Fruit fly (Drosophila melanogaster): ENCODE measurements around the gene CG7409.

The CG7409 gene

DNA sequence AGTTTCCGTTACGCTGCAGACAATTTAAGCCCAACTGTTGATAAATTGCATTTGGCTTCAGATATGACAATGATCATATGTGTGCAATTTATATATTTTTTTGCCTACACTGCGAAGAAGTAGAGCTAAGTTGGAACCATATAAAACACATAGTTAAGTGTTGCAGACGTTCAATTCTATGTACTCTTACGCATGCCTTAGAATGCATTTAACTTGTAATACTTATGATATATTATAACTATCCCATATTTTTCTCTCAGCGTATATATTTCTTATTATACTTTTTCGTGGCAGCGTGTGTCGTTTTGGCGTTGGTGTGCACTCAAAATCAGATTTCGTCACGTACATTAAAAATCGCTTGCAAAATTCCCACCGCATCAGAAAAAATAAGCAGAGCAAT is 29.2 kb downstream of the CG7409 start (continued):
- TF ChIP-seq CG11294 (GFP tag; IDR thresholded peaks at IDR 0.05) (peak; percentile 60; the same call in 1 of the 2 replicates), CG6163 (GFP tag; IDR thresholded peaks at IDR 0.05) (no peak; the same call in 2 of the 3 replicates), Ets96B (tag; optimal IDR thresholded peaks at IDR 0.05) (no peak), spab (GFP tag; optimal IDR thresholded peaks at IDR 0.05) (no peak), Eip93F (GFP tag; optimal IDR thresholded peaks at IDR 0.05) (no peak), CG6808 (GFP tag; optimal IDR thresholded peaks at IDR 0.05) (no peak), Gug (GFP tag; IDR thresholded peaks at IDR 0.05) (no peak; the same call in 1 of the 2 replicates), Ets21C (GFP tag; optimal IDR thresholded peaks at IDR 0.05) (peak; percentile 48), CG6792 (GFP tag; optimal IDR thresholded peaks at IDR 0.05) (peak; percentile 31), CG8632 (GFP tag; optimal IDR thresholded peaks at IDR 0.05) (peak; percentile 55), OdsH (GFP tag; optimal IDR thresholded peaks at IDR 0.05) (peak; percentile 68), Sox102F (GFP tag; optimal IDR thresholded peaks at IDR 0.05) (peak; percentile 71), dsx (GFP tag; optimal IDR thresholded peaks at IDR 0.05; ENCODE audit: poor library complexity, severe bottlenecking) (no peak), CG32006 (GFP tag; optimal IDR thresholded peaks at IDR 0.05) (no peak), acj6 (GFP tag; optimal IDR thresholded peaks at IDR 0.05) (peak; percentile 67), CG31627 (GFP tag; optimal IDR thresholded peaks at IDR 0.05) (peak; percentile 80), CG16779 (tag; optimal IDR thresholded peaks at IDR 0.05) (no peak), salr (GFP tag; optimal IDR thresholded peaks at IDR 0.05) (peak in 1 of 2 experiments; percentile 8), CG6276 (GFP tag; optimal IDR thresholded peaks at IDR 0.05) (peak; percentile 55), CG6854 (GFP tag; optimal IDR thresholded peaks at IDR 0.05) (no peak), svp (GFP tag) (peak; percentile 90), Sox14 (GFP tag; optimal IDR thresholded peaks at IDR 0.05) (peak; percentile 62), CG7368 (GFP tag; optimal IDR thresholded peaks at IDR 0.05) (no peak), fkh (GFP tag; optimal IDR thresholded peaks at IDR 0.05) (no peak), Hr38 (GFP tag; optimal IDR thresholded peaks at IDR 0.05) (no peak), CG11762 (GFP tag; optimal IDR thresholded peaks at IDR 0.05; ENCODE audit: insufficient read depth) (peak; percentile 61), Lpt (GFP tag; optimal IDR thresholded peaks at IDR 0.05) (no peak), Hr4 (GFP tag; optimal IDR thresholded peaks at IDR 0.05) (peak; percentile 68), Blimp-1 (GFP tag; optimal IDR thresholded peaks at IDR 0.05) (peak; percentile 24), CG10669 (GFP tag; optimal IDR thresholded peaks at IDR 0.05) (no peak), eg (GFP tag; IDR thresholded peaks at IDR 0.05) (no peak), Eip78C (GFP tag) (peak; percentile 64), CG8119 (GFP tag; IDR thresholded peaks at IDR 0.05) (no peak; the same call in 1 of the 3 replicates)

DNA sequence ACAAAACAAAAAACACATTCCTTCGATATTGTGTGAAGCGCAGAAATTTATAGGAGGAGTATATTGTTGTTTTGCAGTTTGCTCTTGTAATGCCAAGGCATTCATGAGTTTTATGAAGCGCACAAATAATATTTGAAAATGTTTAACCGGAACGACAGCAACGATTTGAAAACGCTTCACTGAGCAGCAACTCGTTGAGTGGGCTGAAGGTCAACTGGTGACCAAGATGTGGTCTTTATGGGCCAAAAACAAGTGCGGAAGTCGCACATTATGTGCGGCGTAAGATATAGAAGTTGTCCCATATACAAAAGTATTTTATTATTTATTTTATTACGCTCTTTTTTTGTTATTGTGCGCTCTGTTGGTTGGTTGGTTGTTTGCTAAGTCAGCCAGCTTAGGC is 32.1 kb downstream of the CG7409 start:
- TF ChIP-seq Ets21C (GFP tag; optimal IDR thresholded peaks at IDR 0.05) (no peak), fkh (GFP tag; optimal IDR thresholded peaks at IDR 0.05) (peak; percentile 10)

DNA sequence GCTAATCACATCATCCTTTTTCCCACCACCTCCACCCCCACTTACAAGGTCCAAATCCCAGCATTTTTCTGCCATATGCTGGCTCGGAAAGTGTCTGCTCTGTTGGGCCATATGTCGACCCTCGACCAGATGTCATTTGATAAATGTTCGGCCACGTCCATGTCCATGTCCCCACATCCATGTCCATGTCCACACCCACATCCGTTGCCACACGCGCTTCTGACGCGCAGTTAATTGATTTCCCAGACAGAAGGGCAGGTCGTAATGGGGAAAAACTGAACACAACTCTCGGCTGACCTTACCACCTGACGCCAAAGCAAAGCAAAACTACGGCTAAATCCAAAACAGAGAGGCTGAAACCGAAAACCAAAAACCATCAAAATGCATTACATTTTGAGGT is 32.8 kb downstream of the CG7409 start:
- TF ChIP-seq CG4318 (GFP tag; optimal IDR thresholded peaks at IDR 0.05), result no peak
- no peak for TF ChIP-seq lz (GFP tag; optimal IDR thresholded peaks at IDR 0.05)
- no peak for TF ChIP-seq fkh (GFP tag; optimal IDR thresholded peaks at IDR 0.05)
- TF ChIP-seq CG10669 (GFP tag; optimal IDR thresholded peaks at IDR 0.05), result no peak
- TF ChIP-seq Hr39 (GFP tag; optimal IDR thresholded peaks at IDR 0.05), result no peak
- TF ChIP-seq Sox102F (GFP tag; optimal IDR thresholded peaks at IDR 0.05), result no peak
- no peak for TF ChIP-seq vri (GFP tag; optimal IDR thresholded peaks at IDR 0.05)
